Worm (Caenorhabditis elegans): ENCODE results near the gene F41G4.7.

Gene F41G4.7

DNA sequence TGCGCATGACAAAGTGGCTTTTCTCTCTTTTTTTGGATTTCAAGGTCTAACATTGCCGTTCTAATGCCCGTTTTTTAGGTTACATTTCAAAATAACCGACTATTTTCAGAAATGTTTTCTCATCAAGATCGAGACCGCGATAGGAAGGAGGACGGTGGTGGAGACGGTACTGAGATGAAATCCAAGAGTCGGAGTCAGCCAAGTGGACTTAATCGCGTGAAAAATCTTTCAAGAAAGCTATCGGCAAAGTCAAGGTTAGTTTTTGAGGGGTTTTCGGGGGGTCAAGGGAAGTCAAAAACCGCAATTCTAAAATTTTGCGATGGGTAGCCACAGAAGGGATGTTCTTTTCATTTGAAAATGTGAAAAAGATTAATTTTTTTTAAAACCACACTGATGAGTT is 40.2 kb downstream of the F41G4.7 start, which contains the start of gene aak-2:
Gene aak-2 (plus strand): TSS at position 110 of the 400 bp plus-strand sequence.
- TF ChIP-seq nhr-6 (tag; optimal IDR thresholded peaks at IDR 0.05) (no peak), nhr-25 (tag; optimal IDR thresholded peaks at IDR 0.05) (peak; percentile 8), ceh-16 (tag; optimal IDR thresholded peaks at IDR 0.05) (peak; percentile 31)

ce11 chrX:16793470-16793869 is 42.7 kb downstream of the F41G4.7 start:
- TF ChIP-seq F13H6.1 (tag; optimal IDR thresholded peaks at IDR 0.05) = peak; percentile 4
- peak; percentile 49 for TF ChIP-seq nhr-21 (tag; optimal IDR thresholded peaks at IDR 0.05)
- TF ChIP-seq C34F6.9 (tag; optimal IDR thresholded peaks at IDR 0.05) = peak; percentile 34
- TF ChIP-seq mbf-1 (tag; optimal IDR thresholded peaks at IDR 0.05) = no peak
- no peak for TF ChIP-seq ceh-16 (tag; optimal IDR thresholded peaks at IDR 0.05)
- no peak for TF ChIP-seq ztf-4 (tag; optimal IDR thresholded peaks at IDR 0.05)
- TF ChIP-seq snpc-4 (tag; optimal IDR thresholded peaks at IDR 0.05) = no peak
- TF ChIP-seq nhr-25 (tag; optimal IDR thresholded peaks at IDR 0.05) = no peak
- TF ChIP-seq lsy-2 (tag; optimal IDR thresholded peaks at IDR 0.05) = peak in 1 of 2 experiments; percentile 27
- peak in 1 of 2 experiments; percentile 7 for TF ChIP-seq mdl-1 (tag; optimal IDR thresholded peaks at IDR 0.05)
- TF ChIP-seq nhr-129 (tag; optimal IDR thresholded peaks at IDR 0.05) = peak; percentile 78
- no peak for TF ChIP-seq ama-1 (optimal IDR thresholded peaks at IDR 0.05)
- no peak for TF ChIP-seq unc-39 (tag; optimal IDR thresholded peaks at IDR 0.05)
- no peak for TF ChIP-seq ceh-82 (tag; optimal IDR thresholded peaks at IDR 0.05)
- TF ChIP-seq skn-1 (tag; optimal IDR thresholded peaks at IDR 0.05) = no peak
- peak; percentile 60 for TF ChIP-seq lin-11 (tag; optimal IDR thresholded peaks at IDR 0.05)
- TF ChIP-seq sma-9 (GFP tag; optimal IDR thresholded peaks at IDR 0.05) = peak; percentile 61
- TF ChIP-seq sma-9 (tag; optimal IDR thresholded peaks at IDR 0.05) = no peak

DNA sequence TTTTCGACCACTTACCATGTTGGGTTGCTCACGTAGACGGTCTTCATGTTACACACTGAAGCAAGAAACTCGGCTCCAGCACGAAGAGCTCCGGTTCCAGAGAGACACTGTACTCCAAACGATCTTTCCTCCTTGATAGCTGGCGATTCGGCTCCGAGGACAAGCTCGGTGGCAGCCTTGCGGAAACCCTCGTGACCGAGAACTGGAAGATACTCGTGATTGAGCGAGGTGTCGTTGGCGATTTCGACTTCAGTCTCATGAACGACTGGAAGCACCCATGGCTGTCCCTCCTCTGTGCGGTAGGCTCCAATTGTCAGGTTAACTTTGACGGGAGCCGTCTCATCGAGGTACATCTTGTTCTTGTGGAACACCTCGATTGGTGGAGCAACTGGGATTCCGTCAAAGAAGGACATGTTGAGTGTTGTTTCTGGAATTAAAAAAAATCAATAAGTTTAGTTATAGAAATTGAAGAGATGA is 43.5 kb downstream of the F41G4.7 start, which contains the start of gene got-1.2:
Gene got-1.2 (minus strand): TSS at position 427 of the 477 bp plus-strand sequence.
- no peak for TF ChIP-seq ZK546.5 (tag; optimal IDR thresholded peaks at IDR 0.05)
- TF ChIP-seq skn-1 (tag; optimal IDR thresholded peaks at IDR 0.05) = no peak
- TF ChIP-seq sma-3 (GFP tag; optimal IDR thresholded peaks at IDR 0.05) = no peak
- no peak for TF ChIP-seq unc-55 (GFP tag; optimal IDR thresholded peaks at IDR 0.05)
- no peak for TF ChIP-seq mab-5 (tag; optimal IDR thresholded peaks at IDR 0.05)
- TF ChIP-seq dmd-4 (tag; optimal IDR thresholded peaks at IDR 0.05) = no peak
- no peak for TF ChIP-seq ztf-1 (GFP tag; conservative IDR thresholded peaks at IDR 0.05)
- no peak for TF ChIP-seq fos-1 (tag; optimal IDR thresholded peaks at IDR 0.05)
- TF ChIP-seq elt-1 (tag; optimal IDR thresholded peaks at IDR 0.05) = no peak
- no peak for TF ChIP-seq F13H6.1 (tag; optimal IDR thresholded peaks at IDR 0.05)
- no peak for TF ChIP-seq peb-1 (tag; optimal IDR thresholded peaks at IDR 0.05)
- no peak for TF ChIP-seq nhr-10 (tag; optimal IDR thresholded peaks at IDR 0.05)
- no peak for TF ChIP-seq nhr-12 (tag; optimal IDR thresholded peaks at IDR 0.05)
- no peak for TF ChIP-seq zag-1 (tag; optimal IDR thresholded peaks at IDR 0.05)
- TF ChIP-seq nhr-11 (tag; optimal IDR thresholded peaks at IDR 0.05) = no peak
- TF ChIP-seq nhr-25 (tag; optimal IDR thresholded peaks at IDR 0.05) = no peak
- no peak for TF ChIP-seq nhr-23 (tag; optimal IDR thresholded peaks at IDR 0.05)

DNA sequence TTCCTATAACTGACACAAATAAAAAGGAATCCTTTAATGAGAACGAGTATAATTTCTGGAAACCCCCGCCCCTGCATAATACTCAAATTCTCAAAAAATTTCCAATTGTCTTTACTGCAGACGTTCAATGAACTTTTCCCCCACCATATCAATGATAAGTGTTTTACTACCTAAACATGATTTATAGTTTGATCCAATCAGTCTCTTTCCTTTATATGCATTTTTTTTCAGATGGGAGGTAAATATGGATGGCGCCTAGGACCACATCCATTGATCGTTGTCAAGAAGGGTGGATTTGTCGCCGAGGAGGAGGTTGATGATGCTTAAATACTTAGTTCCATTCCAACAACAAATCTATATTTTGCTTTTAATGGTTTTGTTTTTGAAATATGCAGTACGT is 49.1 kb downstream of the F41G4.7 start:
- TF ChIP-seq ceh-82 (tag; optimal IDR thresholded peaks at IDR 0.05) (no peak), peb-1 (tag; optimal IDR thresholded peaks at IDR 0.05) (no peak), zag-1 (tag; optimal IDR thresholded peaks at IDR 0.05) (no peak), elt-1 (tag; optimal IDR thresholded peaks at IDR 0.05) (no peak), nhr-11 (tag; optimal IDR thresholded peaks at IDR 0.05) (no peak), nhr-25 (tag; optimal IDR thresholded peaks at IDR 0.05) (no peak), gmeb-1 (tag; optimal IDR thresholded peaks at IDR 0.05) (no peak), sma-3 (GFP tag; optimal IDR thresholded peaks at IDR 0.05) (no peak), nhr-10 (tag; optimal IDR thresholded peaks at IDR 0.05) (no peak), crh-2 (tag; optimal IDR thresholded peaks at IDR 0.05) (no peak), dmd-4 (tag; optimal IDR thresholded peaks at IDR 0.05) (no peak)

DNA sequence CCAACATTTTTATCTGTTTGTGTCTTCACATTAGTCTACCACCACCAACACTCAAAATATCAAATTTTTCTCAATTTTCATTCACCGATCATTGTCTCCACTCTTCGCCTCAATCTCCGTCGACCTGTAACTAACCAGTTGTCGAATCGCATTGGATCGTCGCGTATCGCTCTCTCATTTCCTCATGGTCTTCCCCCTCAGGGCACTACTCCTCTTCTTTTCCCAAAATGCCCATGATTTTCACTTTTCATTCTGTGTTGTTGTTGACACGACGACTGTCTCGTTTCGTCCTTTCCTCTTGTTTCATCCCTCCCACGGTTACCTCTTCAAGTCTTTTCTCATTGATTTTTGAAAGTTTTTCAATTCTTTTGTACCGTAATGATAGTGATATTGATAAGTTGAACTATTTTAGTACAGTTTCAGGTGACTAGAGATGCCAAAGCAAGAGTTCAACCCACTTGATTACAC is 50.1 kb downstream of the F41G4.7 start, which contains the start of gene T01C8.2:
Gene T01C8.2 (plus strand): TSS at position 418 of the 468 bp plus-strand sequence.
- TF ChIP-seq blmp-1 (tag; optimal IDR thresholded peaks at IDR 0.05; ENCODE audit: insufficient read depth) (peak; percentile 89), sma-3 (GFP tag; optimal IDR thresholded peaks at IDR 0.05) (peak; percentile 17), nhr-25 (tag; optimal IDR thresholded peaks at IDR 0.05) (peak; percentile 60), nhr-21 (tag; optimal IDR thresholded peaks at IDR 0.05) (no peak), ama-1 (optimal IDR thresholded peaks at IDR 0.05) (peak; percentile 13), unc-39 (tag; optimal IDR thresholded peaks at IDR 0.05) (no peak), nhr-129 (tag; optimal IDR thresholded peaks at IDR 0.05) (peak; percentile 60), sma-9 (GFP tag; optimal IDR thresholded peaks at IDR 0.05) (peak; percentile 57), sma-9 (tag; optimal IDR thresholded peaks at IDR 0.05) (no peak)
